Worm (Caenorhabditis elegans): ENCODE data around the gene B0547.2.

The B0547.2 gene

DNA sequence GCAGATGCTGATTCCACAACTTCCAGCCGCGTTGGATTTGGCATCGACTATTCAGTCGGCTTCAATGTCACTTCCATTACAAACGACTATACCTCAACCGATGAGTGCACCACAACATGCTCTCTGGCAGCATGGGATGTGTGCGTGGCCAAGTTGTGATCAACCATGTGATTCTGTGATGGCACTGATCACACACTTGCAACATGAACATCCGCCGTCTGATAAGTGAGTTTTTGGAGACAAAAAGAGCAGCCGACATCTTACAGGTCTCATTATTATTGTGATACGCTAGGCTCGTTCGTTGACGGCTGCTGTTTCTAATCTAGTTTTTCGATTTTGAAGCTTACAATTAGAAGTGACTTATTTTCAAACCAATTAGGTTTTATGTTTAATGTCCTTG is 43.4 kb upstream of the B0547.2 start:
- TF ChIP-seq zag-1 (tag; optimal IDR thresholded peaks at IDR 0.05), result no peak
- no peak for TF ChIP-seq lin-11 (tag; optimal IDR thresholded peaks at IDR 0.05)
- peak; percentile 31 for TF ChIP-seq nhr-129 (tag; optimal IDR thresholded peaks at IDR 0.05)
- no peak for TF ChIP-seq lsy-2 (tag; optimal IDR thresholded peaks at IDR 0.05)
- no peak for TF ChIP-seq crh-2 (tag; optimal IDR thresholded peaks at IDR 0.05)
- TF ChIP-seq mab-5 (tag; optimal IDR thresholded peaks at IDR 0.05), result no peak
- peak; percentile 48 for TF ChIP-seq snpc-4 (tag; optimal IDR thresholded peaks at IDR 0.05)

DNA sequence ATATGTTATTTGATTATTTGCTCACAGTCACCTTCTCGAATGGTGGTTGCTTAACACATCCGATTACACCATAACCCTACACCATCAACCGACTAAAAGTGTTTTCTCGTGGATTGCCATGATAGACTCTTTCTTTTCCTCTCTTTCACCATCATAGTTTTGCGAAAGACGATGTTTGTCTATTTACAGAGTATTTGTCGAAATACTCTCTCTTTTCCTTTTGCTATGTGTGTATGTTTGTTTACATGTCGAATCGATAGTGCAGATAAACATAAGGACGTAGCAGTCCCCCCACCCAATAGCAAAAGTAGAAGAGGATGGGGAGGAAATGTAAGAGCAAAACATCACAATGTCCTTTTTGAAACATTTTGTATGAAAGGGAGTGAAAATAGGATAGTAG is 42.5 kb upstream of the B0547.2 start:
- TF ChIP-seq nhr-11 (tag; optimal IDR thresholded peaks at IDR 0.05) (no peak), lin-13 (GFP tag; optimal IDR thresholded peaks at IDR 0.05) (no peak), skn-1 (tag; optimal IDR thresholded peaks at IDR 0.05) (no peak), lin-39 (tag; optimal IDR thresholded peaks at IDR 0.05) (no peak), blmp-1 (tag; optimal IDR thresholded peaks at IDR 0.05; ENCODE audit: insufficient read depth) (no peak), sma-9 (GFP tag; optimal IDR thresholded peaks at IDR 0.05) (peak; percentile 53), sma-9 (tag; optimal IDR thresholded peaks at IDR 0.05) (no peak), dmd-4 (tag; optimal IDR thresholded peaks at IDR 0.05) (no peak), fos-1 (tag; optimal IDR thresholded peaks at IDR 0.05) (no peak), lsy-2 (tag; optimal IDR thresholded peaks at IDR 0.05) (peak in 1 of 2 experiments; percentile 4), mdl-1 (tag; optimal IDR thresholded peaks at IDR 0.05) (no peak), nhr-12 (tag; optimal IDR thresholded peaks at IDR 0.05) (no peak), nhr-129 (tag; optimal IDR thresholded peaks at IDR 0.05) (peak; percentile 75), ZK546.5 (tag; optimal IDR thresholded peaks at IDR 0.05) (no peak), F13H6.1 (tag; optimal IDR thresholded peaks at IDR 0.05) (peak; percentile 74), zag-1 (tag; optimal IDR thresholded peaks at IDR 0.05) (no peak), nhr-25 (tag; optimal IDR thresholded peaks at IDR 0.05) (no peak)

- TF ChIP-seq C34F6.9 (tag; optimal IDR thresholded peaks at IDR 0.05) (peak; percentile 92), nhr-6 (tag; optimal IDR thresholded peaks at IDR 0.05) (peak; percentile 78), nhr-10 (tag; optimal IDR thresholded peaks at IDR 0.05) (no peak), peb-1 (tag; optimal IDR thresholded peaks at IDR 0.05) (no peak), ztf-4 (tag; optimal IDR thresholded peaks at IDR 0.05) (peak; percentile 81), sma-3 (GFP tag; optimal IDR thresholded peaks at IDR 0.05) (peak; percentile 51), nhr-21 (tag; optimal IDR thresholded peaks at IDR 0.05) (peak; percentile 77), nhr-25 (tag; optimal IDR thresholded peaks at IDR 0.05) (peak; percentile 8), dmd-4 (tag; optimal IDR thresholded peaks at IDR 0.05) (no peak), sem-4 (tag; optimal IDR thresholded peaks at IDR 0.05) (peak; percentile 49), skn-1 (tag; optimal IDR thresholded peaks at IDR 0.05) (peak; percentile 75), ZK546.5 (tag; optimal IDR thresholded peaks at IDR 0.05) (no peak), nhr-23 (tag; optimal IDR thresholded peaks at IDR 0.05) (no peak), F13H6.1 (tag; optimal IDR thresholded peaks at IDR 0.05) (peak; percentile 97), snpc-4 (tag; optimal IDR thresholded peaks at IDR 0.05) (peak; percentile 13), ceh-82 (tag; optimal IDR thresholded peaks at IDR 0.05) (no peak), fos-1 (tag; optimal IDR thresholded peaks at IDR 0.05) (peak; percentile 41), ztf-11 (tag; optimal IDR thresholded peaks at IDR 0.05) (no peak), lin-13 (GFP tag; optimal IDR thresholded peaks at IDR 0.05) (no peak), blmp-1 (tag; optimal IDR thresholded peaks at IDR 0.05; ENCODE audit: insufficient read depth) (no peak), mab-5 (tag; optimal IDR thresholded peaks at IDR 0.05) (no peak), ceh-16 (tag; optimal IDR thresholded peaks at IDR 0.05) (no peak), aly-2 (tag; optimal IDR thresholded peaks at IDR 0.05) (no peak), elt-1 (tag; optimal IDR thresholded peaks at IDR 0.05) (no peak), egl-27 (tag; optimal IDR thresholded peaks at IDR 0.05) (peak; percentile 88), Y55F3AM.14 (GFP tag; optimal IDR thresholded peaks at IDR 0.05) (peak; percentile 76), alr-1 (tag; optimal IDR thresholded peaks at IDR 0.05) (peak; percentile 95), nhr-11 (tag; optimal IDR thresholded peaks at IDR 0.05) (no peak), nhr-237 (tag; optimal IDR thresholded peaks at IDR 0.05) (no peak), gmeb-1 (tag; optimal IDR thresholded peaks at IDR 0.05) (peak; percentile 5), nhr-129 (tag; optimal IDR thresholded peaks at IDR 0.05) (peak; percentile 97), ama-1 (optimal IDR thresholded peaks at IDR 0.05) (peak; percentile 32), zag-1 (tag; optimal IDR thresholded peaks at IDR 0.05) (peak; percentile 70), crh-2 (tag; optimal IDR thresholded peaks at IDR 0.05) (peak; percentile 92), nhr-12 (tag; optimal IDR thresholded peaks at IDR 0.05) (no peak), mdl-1 (tag; optimal IDR thresholded peaks at IDR 0.05) (peak; percentile 6 to 79), nhr-77 (tag; optimal IDR thresholded peaks at IDR 0.05) (no peak), lin-39 (tag; optimal IDR thresholded peaks at IDR 0.05) (no peak), sma-9 (GFP tag; optimal IDR thresholded peaks at IDR 0.05) (peak; percentile 94), sma-9 (tag; optimal IDR thresholded peaks at IDR 0.05) (no peak), mbf-1 (tag; optimal IDR thresholded peaks at IDR 0.05) (no peak), R02D3.7 (tag; optimal IDR thresholded peaks at IDR 0.05) (no peak), unc-39 (tag; optimal IDR thresholded peaks at IDR 0.05) (no peak), lsy-2 (tag; optimal IDR thresholded peaks at IDR 0.05) (peak in 1 of 2 experiments; percentile 90), unc-62 (GFP tag; optimal IDR thresholded peaks at IDR 0.05) (no peak), unc-55 (GFP tag; optimal IDR thresholded peaks at IDR 0.05) (peak; percentile 74), ztf-1 (GFP tag; conservative IDR thresholded peaks at IDR 0.05) (no peak)
Measured at ce11 chrIV:5604465-5604864, 41.3 kb upstream of the B0547.2 start.
